Worm (Caenorhabditis elegans) whole organism, late embryonic: ENCODE data around the gene srj-40.

ENCODE experiments used
- ceh-14 ChIP-seq: sonication (generic microtip); optimal IDR thresholded peaks from 2 replicates; lab custom pipeline; 2016; ENCODE audit warnings: missing genotype, missing genetic modification characterization, missing compliant biosample characterization
- ceh-48 ChIP-seq: sonication (generic microtip); optimal IDR thresholded peaks from 2 replicates; lab custom pipeline; 2016; ENCODE audit warnings: missing genetic modification characterization, inconsistent platforms, missing compliant biosample characterization
- ceh-9 ChIP-seq: sonication (generic microtip); optimal IDR thresholded peaks from 2 replicates; lab custom pipeline; 2016; ENCODE audit warnings: mild to moderate bottlenecking, missing genetic modification characterization, inconsistent platforms, missing compliant biosample characterization
- nhr-11 ChIP-seq: fragments of 150-350 bp; optimal IDR thresholded peaks from 2 replicates; lab custom pipeline; 2014; ENCODE audit warnings: missing biosample characterization, missing genetic modification characterization

DNA sequence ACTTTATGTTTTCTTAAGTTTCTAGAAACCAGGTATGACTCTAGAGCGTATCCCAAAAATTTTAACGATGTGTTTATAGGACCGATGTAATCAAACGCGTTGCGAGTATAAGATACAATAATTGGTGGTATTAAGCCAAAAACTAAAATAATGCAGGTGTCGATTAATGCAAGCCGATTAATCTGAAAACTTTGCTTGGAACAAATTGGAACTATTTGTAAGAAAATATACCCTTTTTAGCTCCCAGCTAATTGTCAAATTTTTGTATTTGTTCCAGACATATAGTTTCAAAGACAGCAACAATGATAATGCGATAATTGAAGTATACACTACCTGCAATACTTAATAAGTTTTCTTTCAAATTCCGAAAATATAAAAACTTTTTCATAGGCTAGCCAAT is 20.4 kb upstream of the srj-40 start, which contains the start of gene srh-211:
- TF ChIP-seq ceh-48 (no peak), ceh-9 (tag; lab: Kevin White, UChicago) (no peak), nhr-11 (tag; lab: Kevin White, UChicago) (no peak), ceh-14 (tag; lab: Kevin White, UChicago) (no peak)
